Fruit fly (Drosophila melanogaster) whole organism, prepupa: ENCODE measurements around the gene jim.

Experiments used
- Blimp-1 ChIP-seq: fragments of 200-800 bp; sonication (Bioruptor generic); optimal IDR thresholded peaks from 3 replicates; lab custom pipeline; 2017; ENCODE audit warnings: missing biosample characterization, missing genetic modification characterization, mild to moderate bottlenecking, moderate library complexity, missing genetic modification reagents
- CG6808 ChIP-seq: fragments of 200-800 bp; sonication (Bioruptor generic); optimal IDR thresholded peaks from 3 replicates; lab custom pipeline; 2017; ENCODE audit warnings: missing biosample characterization, missing genetic modification characterization, mild to moderate bottlenecking, moderate library complexity, missing genetic modification reagents
- Eip75B ChIP-seq: fragments of 200-800 bp; sonication (Bioruptor generic); optimal IDR thresholded peaks from 3 replicates; lab custom pipeline; 2016; ENCODE audit warnings: missing biosample characterization, missing genetic modification characterization
- Ets96B ChIP-seq: fragments of 200-800 bp; optimal IDR thresholded peaks from 2 replicates; lab custom pipeline; 2019; ENCODE audit warnings: missing biosample characterization, mild to moderate bottlenecking, missing genetic modification characterization, moderate library complexity
- dsx ChIP-seq: fragments of 200-800 bp; optimal IDR thresholded peaks from 3 replicates; lab custom pipeline; 2019; ENCODE audit warnings: missing biosample characterization, mild to moderate bottlenecking, missing genetic modification characterization, moderate library complexity; ENCODE audit not compliant: poor library complexity, severe bottlenecking
- fd59A ChIP-seq: fragments of 200-800 bp; sonication (Bioruptor generic); optimal IDR thresholded peaks from 2 replicates; lab custom pipeline; 2017; ENCODE audit warnings: missing biosample characterization, mild to moderate bottlenecking, missing genetic modification characterization, missing genetic modification reagents
- fkh ChIP-seq: fragments of 200-800 bp; sonication (Bioruptor generic); optimal IDR thresholded peaks from 3 replicates; lab custom pipeline; 2017; ENCODE audit warnings: missing biosample characterization, mild to moderate bottlenecking, missing genetic modification characterization, moderate library complexity

DNA sequence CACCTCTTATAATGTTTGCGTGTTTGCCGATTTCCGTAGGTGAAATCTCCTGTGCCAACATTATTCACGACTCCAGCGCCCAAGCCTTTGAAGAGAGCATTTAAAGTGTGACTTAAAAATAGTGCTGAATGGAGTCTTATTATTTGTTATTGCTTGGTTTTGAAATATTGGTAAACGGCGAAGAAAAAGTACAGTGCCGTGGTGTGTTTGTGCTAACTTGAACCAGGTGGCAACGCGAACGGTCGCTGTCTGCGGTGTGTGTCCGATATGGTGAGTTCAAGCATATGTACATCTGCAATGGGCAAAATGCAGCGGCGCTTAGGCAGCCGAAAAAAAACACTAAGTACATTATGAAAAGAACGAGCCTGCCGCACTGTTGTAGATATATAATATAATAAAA is 42.9 kb upstream of the jim start:
- TF ChIP-seq Blimp-1 (GFP tag; lab: Kevin White, UChicago) (no peak), Ets96B (tag; lab: Kevin White, UChicago) (no peak), CG6808 (GFP tag; lab: Kevin White, UChicago) (no peak), Eip75B (no peak), dsx (GFP tag; lab: Kevin White, UChicago) (no peak), fd59A (GFP tag; lab: Kevin White, UChicago) (no peak), fkh (GFP tag; lab: Kevin White, UChicago) (no peak)
